1 fruit fly cellular context compared by ENCODE assay signal in the genomic region with DNA sequence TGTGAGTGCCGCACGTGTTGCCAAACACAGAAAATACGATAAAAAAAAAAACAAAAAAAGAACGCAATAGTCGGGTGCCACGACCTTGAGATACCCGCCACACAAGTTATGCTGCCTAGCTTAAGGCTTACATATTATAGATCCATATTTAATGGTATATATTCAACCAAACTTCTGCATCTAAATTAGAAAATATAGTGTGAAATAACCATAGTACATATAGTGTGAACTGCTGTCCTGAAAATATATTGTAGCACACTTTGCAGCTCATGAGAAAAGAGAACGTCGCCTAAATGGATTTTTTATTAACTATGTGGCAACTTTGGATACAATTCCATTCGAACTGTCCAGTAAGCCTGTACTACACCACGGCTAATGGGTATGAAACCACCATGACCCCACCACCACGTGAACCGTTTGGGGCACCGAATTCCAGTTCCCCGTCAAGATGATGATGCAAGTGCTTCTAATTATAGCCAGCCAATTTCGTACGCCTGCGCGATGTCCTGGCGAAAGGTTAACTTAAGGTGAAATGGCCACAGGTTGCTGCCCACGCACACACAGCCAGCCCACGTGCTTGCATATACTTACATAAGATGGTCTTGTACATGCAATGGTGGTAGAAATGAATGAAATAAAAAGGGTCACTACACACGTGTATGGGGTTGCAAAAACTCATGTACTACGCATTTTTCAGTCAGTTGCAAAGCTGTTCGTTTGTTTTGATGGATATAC.
TF ChIP-seq lines count a peak whose summit lies in the region.

No protein-coding gene starts in this region.

TF ChIP-seq in whole organism, embryonic, 481 proteins besides CTCF, POLR2A, EP300 and RAD21 (continued from another document and continues in another):
- TF ChIP-seq slbo (GFP tag; IDR thresholded peaks at IDR 0.05; lab: Robert Waterston, UW) (peak; percentile 76), lilli (GFP tag; optimal IDR thresholded peaks at IDR 0.05; lab: Kevin White, UChicago) (peak; percentile 84), CG7928 (GFP tag; optimal IDR thresholded peaks at IDR 0.05; lab: Kevin White, UChicago) (peak; percentile 16), cad (GFP tag; optimal IDR thresholded peaks at IDR 0.05; lab: Kevin White, UChicago) (no peak), ken (GFP tag; IDR thresholded peaks at IDR 0.05; lab: Robert Waterston, UW) (peak; percentile 56; the same call in 1 of the 3 replicates), CG16815 (GFP tag; optimal IDR thresholded peaks at IDR 0.05; lab: Kevin White, UChicago) (peak; percentile 56), CG6813 (GFP tag; optimal IDR thresholded peaks at IDR 0.05; lab: Kevin White, UChicago) (peak; percentile 53), ato (GFP tag; IDR thresholded peaks at IDR 0.05; lab: Robert Waterston, UW; ENCODE audit: partially characterized antibody) (no peak), CG12769 (tag; optimal IDR thresholded peaks at IDR 0.05; lab: Kevin White, UChicago) (peak; percentile 67), p53 (GFP tag; optimal IDR thresholded peaks at IDR 0.05; lab: Kevin White, UChicago) (no peak), dpn (GFP tag; optimal IDR thresholded peaks at IDR 0.05; lab: Kevin White, UChicago) (peak; percentile 71 to 78), schlank (tag; optimal IDR thresholded peaks at IDR 0.05; lab: Kevin White, UChicago) (peak; percentile 12), maf-S (GFP tag; optimal IDR thresholded peaks at IDR 0.05; lab: Kevin White, UChicago) (peak; percentile 40), CG14441 (GFP tag; IDR thresholded peaks at IDR 0.05; lab: Robert Waterston, UW) (peak; percentile 70), btn (GFP tag; optimal IDR thresholded peaks at IDR 0.05; lab: Kevin White, UChicago) (no peak), CG4730 (GFP tag; IDR thresholded peaks at IDR 0.05; lab: Robert Waterston, UW) (peak; percentile 51; the same call in 1 of the 2 replicates), Sox100B (GFP tag; optimal IDR thresholded peaks at IDR 0.05; lab: Kevin White, UChicago) (no peak), scrt (GFP tag; optimal IDR thresholded peaks at IDR 0.05; lab: Kevin White, UChicago) (peak; percentile 94), Bteb2 (GFP tag; optimal IDR thresholded peaks at IDR 0.05; lab: Kevin White, UChicago) (peak; percentile 71), Xbp1 (GFP tag; optimal IDR thresholded peaks at IDR 0.05; lab: Kevin White, UChicago) (peak; percentile 78), CG8281 (tag; optimal IDR thresholded peaks at IDR 0.05; lab: Kevin White, UChicago) (peak; percentile 50), onecut (GFP tag; IDR thresholded peaks at IDR 0.05; lab: Robert Waterston, UW) (peak; percentile 58), trh (GFP tag; optimal IDR thresholded peaks at IDR 0.05; lab: Kevin White, UChicago) (peak; percentile 61), gsb (GFP tag; IDR thresholded peaks at IDR 0.05; lab: Robert Waterston, UW) (no peak), CG12219 (GFP tag; optimal IDR thresholded peaks at IDR 0.05; lab: Kevin White, UChicago) (peak; percentile 63), zen (tag; optimal IDR thresholded peaks at IDR 0.05; lab: Kevin White, UChicago) (peak; percentile 60), ap (GFP tag; IDR thresholded peaks at IDR 0.05; lab: Robert Waterston, UW) (peak; percentile 37; the same call in 1 of the 2 replicates), CG5245 (GFP tag; optimal IDR thresholded peaks at IDR 0.05; lab: Kevin White, UChicago) (peak; percentile 58), CG10147 (GFP tag; optimal IDR thresholded peaks at IDR 0.05; lab: Kevin White, UChicago) (peak; percentile 78), pho (GFP tag; optimal IDR thresholded peaks at IDR 0.05; lab: Kevin White, UChicago) (peak; percentile 74), CG34224 (GFP tag; IDR thresholded peaks at IDR 0.05; lab: Robert Waterston, UW; ENCODE audit: partially characterized antibody) (no peak), vnd (GFP tag; IDR thresholded peaks at IDR 0.05; lab: Robert Waterston, UW; ENCODE audit: partially characterized antibody) (no peak), Poxn (GFP tag; IDR thresholded peaks at IDR 0.05; lab: Robert Waterston, UW) (0 out of 2 replicates have a peak, but pooled peaks have one; percentile 12), HLH4C (GFP tag; IDR thresholded peaks at IDR 0.05; lab: Robert Waterston, UW; ENCODE audit: partially characterized antibody) (no peak), cato (GFP tag; optimal IDR thresholded peaks at IDR 0.05; lab: Kevin White, UChicago; ENCODE audit: borderline replicate concordance) (peak; percentile 64), CG10274 (GFP tag; optimal IDR thresholded peaks at IDR 0.05; lab: Kevin White, UChicago) (peak; percentile 53), hbn (GFP tag; IDR thresholded peaks at IDR 0.05; lab: Robert Waterston, UW; ENCODE audit: partially characterized antibody) (no peak), CG11085 (GFP tag; IDR thresholded peaks at IDR 0.05; lab: Robert Waterston, UW) (no peak), Usf (GFP tag; optimal IDR thresholded peaks at IDR 0.05; lab: Kevin White, UChicago) (peak; percentile 40), tx (GFP tag; optimal IDR thresholded peaks at IDR 0.05; lab: Kevin White, UChicago) (peak; percentile 44), CG4328 (GFP tag; optimal IDR thresholded peaks at IDR 0.05; lab: Kevin White, UChicago) (peak; percentile 53), Lim3 (GFP tag; IDR thresholded peaks at IDR 0.05; lab: Robert Waterston, UW) (no peak), CG16779 (GFP tag; IDR thresholded peaks at IDR 0.05; lab: Robert Waterston, UW) (no peak), Side (GFP tag; optimal IDR thresholded peaks at IDR 0.05; lab: Kevin White, UChicago) (peak; percentile 50), lab (GFP tag; optimal IDR thresholded peaks at IDR 0.05; lab: Kevin White, UChicago) (peak; percentile 88), CG15514 (GFP tag; optimal IDR thresholded peaks at IDR 0.05; lab: Kevin White, UChicago) (peak; percentile 47), D (optimal IDR thresholded peaks at IDR 0.05; lab: Kevin White, UChicago) (no peak), D (GFP tag; optimal IDR thresholded peaks at IDR 0.05; lab: Kevin White, UChicago) (peak; percentile 60), CG2120 (GFP tag; optimal IDR thresholded peaks at IDR 0.05; lab: Kevin White, UChicago) (peak; percentile 90), CG12659 (GFP tag; optimal IDR thresholded peaks at IDR 0.05; lab: Kevin White, UChicago) (peak; percentile 82), CG4282 (GFP tag; optimal IDR thresholded peaks at IDR 0.05; lab: Kevin White, UChicago) (peak; percentile 40), CG1832 (GFP tag; optimal IDR thresholded peaks at IDR 0.05; lab: Kevin White, UChicago) (no peak), CG1233 (GFP tag; optimal IDR thresholded peaks at IDR 0.05; lab: Kevin White, UChicago) (peak; percentile 64), CHES-1-like (GFP tag; optimal IDR thresholded peaks at IDR 0.05; lab: Kevin White, UChicago) (peak; percentile 71), Gug (GFP tag; IDR thresholded peaks at IDR 0.05; lab: Robert Waterston, UW) (peak; percentile 61; the same call in 2 of the 4 replicates), NK7.1 (GFP tag; optimal IDR thresholded peaks at IDR 0.05; lab: Kevin White, UChicago) (peak; percentile 16), Doc2 (GFP tag; IDR thresholded peaks at IDR 0.05; lab: Robert Waterston, UW) (0 out of 2 replicates have a peak, but pooled peaks have one; percentile 11), ERR (GFP tag; optimal IDR thresholded peaks at IDR 0.05; lab: Kevin White, UChicago) (no peak), dmrt11E (tag; optimal IDR thresholded peaks at IDR 0.05; lab: Kevin White, UChicago) (peak; percentile 23), CG6654 (GFP tag; optimal IDR thresholded peaks at IDR 0.05; lab: Kevin White, UChicago) (peak; percentile 43), CG10565 (GFP tag; optimal IDR thresholded peaks at IDR 0.05; lab: Kevin White, UChicago) (peak; percentile 25), sisA (GFP tag; IDR thresholded peaks at IDR 0.05; lab: Robert Waterston, UW) (peak; percentile 73), CG14965 (GFP tag; optimal IDR thresholded peaks at IDR 0.05; lab: Kevin White, UChicago; ENCODE audit: borderline replicate concordance) (no peak), CG18476 (GFP tag; optimal IDR thresholded peaks at IDR 0.05; lab: Kevin White, UChicago) (peak; percentile 66), Rfx (GFP tag; IDR thresholded peaks at IDR 0.05; lab: Robert Waterston, UW) (peak; percentile 53), kah (GFP tag; optimal IDR thresholded peaks at IDR 0.05; lab: Kevin White, UChicago) (no peak), CG4854 (GFP tag; optimal IDR thresholded peaks at IDR 0.05; lab: Kevin White, UChicago) (peak; percentile 49), yki (optimal IDR thresholded peaks at IDR 0.05; lab: Kevin White, UChicago) (no peak), ftz-f1 (GFP tag; optimal IDR thresholded peaks at IDR 0.05; lab: Kevin White, UChicago) (peak; percentile 95), Sin3A (optimal IDR thresholded peaks at IDR 0.05; lab: Kevin White, UChicago) (no peak), Abd-B (GFP tag; optimal IDR thresholded peaks at IDR 0.05; lab: Kevin White, UChicago) (peak; percentile 58), Bdp1 (GFP tag; optimal IDR thresholded peaks at IDR 0.05; lab: Kevin White, UChicago) (peak; percentile 44), Doc3 (GFP tag; IDR thresholded peaks at IDR 0.05; lab: Robert Waterston, UW; ENCODE audit: partially characterized antibody) (no peak), CG16813 (GFP tag; IDR thresholded peaks at IDR 0.05; lab: Robert Waterston, UW; ENCODE audit: partially characterized antibody) (no peak), ranshi (GFP tag; IDR thresholded peaks at IDR 0.05; lab: Robert Waterston, UW) (peak; percentile 64), CG4820 (GFP tag; optimal IDR thresholded peaks at IDR 0.05; lab: Kevin White, UChicago) (peak; percentile 81), fd102C (GFP tag; optimal IDR thresholded peaks at IDR 0.05; lab: Kevin White, UChicago) (no peak), CG14050 (GFP tag; IDR thresholded peaks at IDR 0.05; lab: Robert Waterston, UW) (0 out of 3 replicates have a peak, but pooled peaks have one; percentile 10), CG5180 (GFP tag; optimal IDR thresholded peaks at IDR 0.05; lab: Kevin White, UChicago) (peak; percentile 53), Tbp (GFP tag; optimal IDR thresholded peaks at IDR 0.05; lab: Kevin White, UChicago) (no peak), CG8388 (GFP tag; optimal IDR thresholded peaks at IDR 0.05; lab: Kevin White, UChicago) (peak; percentile 66), slp2 (GFP tag; optimal IDR thresholded peaks at IDR 0.05; lab: Kevin White, UChicago) (peak; percentile 74), CG10654 (GFP tag; optimal IDR thresholded peaks at IDR 0.05; lab: Kevin White, UChicago) (peak; percentile 62), fu2 (GFP tag; optimal IDR thresholded peaks at IDR 0.05; lab: Kevin White, UChicago) (peak; percentile 50), CG1602 (GFP tag; optimal IDR thresholded peaks at IDR 0.05; lab: Kevin White, UChicago) (peak; percentile 65), C15 (GFP tag; IDR thresholded peaks at IDR 0.05; lab: Robert Waterston, UW) (0 out of 3 replicates have a peak, but pooled peaks have one; percentile 20), CG6791 (GFP tag; IDR thresholded peaks at IDR 0.05; lab: Robert Waterston, UW; ENCODE audit: partially characterized antibody) (no peak), az2 (GFP tag; optimal IDR thresholded peaks at IDR 0.05; lab: Kevin White, UChicago) (peak; percentile 76), ash1 (GFP tag; optimal IDR thresholded peaks at IDR 0.05; lab: Kevin White, UChicago) (no peak), CG3726 (GFP tag; IDR thresholded peaks at IDR 0.05; lab: Robert Waterston, UW) (no peak), sob (GFP tag; IDR thresholded peaks at IDR 0.05; lab: Robert Waterston, UW) (peak; percentile 44), CG10321 (GFP tag; IDR thresholded peaks at IDR 0.05; lab: Robert Waterston, UW) (no peak), E2f1 (GFP tag; IDR thresholded peaks at IDR 0.05; lab: Robert Waterston, UW) (peak; percentile 45), Adf1 (GFP tag; IDR thresholded peaks at IDR 0.05; lab: Robert Waterston, UW) (peak; percentile 3; the same call in 1 of the 2 replicates), CG10979 (tag; optimal IDR thresholded peaks at IDR 0.05; lab: Kevin White, UChicago) (peak; percentile 72), CG7987 (GFP tag; optimal IDR thresholded peaks at IDR 0.05; lab: Kevin White, UChicago) (no peak), peb (GFP tag; IDR thresholded peaks at IDR 0.05; lab: Robert Waterston, UW) (peak; percentile 39; the same call in 1 of the 2 replicates), CG6854 (GFP tag; optimal IDR thresholded peaks at IDR 0.05; lab: Kevin White, UChicago) (peak; percentile 74), TFAM (GFP tag; optimal IDR thresholded peaks at IDR 0.05; lab: Kevin White, UChicago) (no peak), sc (optimal IDR thresholded peaks at IDR 0.05; lab: Kevin White, UChicago) (no peak), sc (GFP tag; optimal IDR thresholded peaks at IDR 0.05; lab: Kevin White, UChicago) (peak; percentile 49), HmgD (GFP tag; optimal IDR thresholded peaks at IDR 0.05; lab: Kevin White, UChicago) (peak; percentile 15), CG13894 (tag; optimal IDR thresholded peaks at IDR 0.05; lab: Kevin White, UChicago) (peak; percentile 68), eve (GFP tag; optimal IDR thresholded peaks at IDR 0.05; lab: Kevin White, UChicago) (no peak), esg (GFP tag; conservative IDR thresholded peaks at IDR 0.05; lab: Robert Waterston, UW) (peak; percentile 66), sna (GFP tag; IDR thresholded peaks at IDR 0.05; lab: Robert Waterston, UW; ENCODE audit: partially characterized antibody) (no peak), CG1024 (GFP tag; IDR thresholded peaks at IDR 0.05; lab: Robert Waterston, UW) (no peak), nerfin-1 (tag; optimal IDR thresholded peaks at IDR 0.05; lab: Kevin White, UChicago) (peak; percentile 64), CG11504 (tag; optimal IDR thresholded peaks at IDR 0.05; lab: Kevin White, UChicago) (peak; percentile 87), Ravus (GFP tag; IDR thresholded peaks at IDR 0.05; lab: Robert Waterston, UW) (no peak), cwo (GFP tag; optimal IDR thresholded peaks at IDR 0.05; lab: Kevin White, UChicago) (peak; percentile 99), CG9817 (tag; optimal IDR thresholded peaks at IDR 0.05; lab: Kevin White, UChicago) (peak; percentile 67), CG17186 (GFP tag; optimal IDR thresholded peaks at IDR 0.05; lab: Kevin White, UChicago) (no peak), CG30431 (GFP tag; optimal IDR thresholded peaks at IDR 0.05; lab: Kevin White, UChicago) (peak; percentile 64), rib (GFP tag; IDR thresholded peaks at IDR 0.05; lab: Robert Waterston, UW) (no peak; the same call in 1 of the 2 replicates), CG1603 (tag; optimal IDR thresholded peaks at IDR 0.05; lab: Kevin White, UChicago) (peak; percentile 53), CG9876 (GFP tag; optimal IDR thresholded peaks at IDR 0.05; lab: Kevin White, UChicago) (peak; percentile 25), CG2202 (tag; optimal IDR thresholded peaks at IDR 0.05; lab: Kevin White, UChicago) (no peak), CG32767 (GFP tag; IDR thresholded peaks at IDR 0.05; lab: Robert Waterston, UW) (peak; percentile 62), CG8944 (GFP tag; optimal IDR thresholded peaks at IDR 0.05; lab: Kevin White, UChicago) (peak; percentile 49)
